Fruit fly (Drosophila melanogaster) whole organism, embryonic: ENCODE measurements around the gene GABPI.

Experiments used
- CG10979 ChIP-seq: fragments of 200-800 bp; sonication (Bioruptor generic); optimal IDR thresholded peaks from 2 replicates; lab custom pipeline; 2018; ENCODE audit warnings: missing biosample characterization, mild to moderate bottlenecking, missing genetic modification characterization, moderate library complexity
- CG12299 ChIP-seq: fragments of 200-800 bp; sonication (Bioruptor generic); optimal IDR thresholded peaks from 2 replicates; lab custom pipeline; 2018; ENCODE audit warnings: missing biosample characterization, mild to moderate bottlenecking, missing genetic modification characterization
- CG12744 ChIP-seq: fragments of 200-800 bp; sonication (Bioruptor generic); optimal IDR thresholded peaks from 2 replicates; lab custom pipeline; 2016; ENCODE audit warnings: missing biosample characterization, missing genetic modification characterization
- CG14050 ChIP-seq: fragments of 200-800 bp; sonication (Bioruptor generic); IDR thresholded peaks from 3 replicates; pipeline ENCODE4 v1.3.6; 2022; ENCODE audit warnings: missing biosample characterization, missing genetic modification characterization
- CG14710 ChIP-seq: fragments of 200-800 bp; sonication (Bioruptor generic); optimal IDR thresholded peaks from 3 replicates; lab custom pipeline; 2019; ENCODE audit warnings: missing biosample characterization, mild to moderate bottlenecking, missing genetic modification characterization, moderate library complexity
- CG1603 ChIP-seq: fragments of 200-800 bp; sonication (Bioruptor generic); optimal IDR thresholded peaks from 2 replicates; lab custom pipeline; 2019; ENCODE audit warnings: missing biosample characterization, mild to moderate bottlenecking, missing genetic modification characterization, moderate library complexity
- CG17328 ChIP-seq: fragments of 200-800 bp; sonication (Bioruptor generic); IDR thresholded peaks from 2 replicates; pipeline ENCODE4 v1.3.6; 2022; ENCODE audit warnings: missing biosample characterization, missing genetic modification characterization
- CG1792 ChIP-seq: fragments of 200-800 bp; sonication (Bioruptor generic); optimal IDR thresholded peaks from 2 replicates; lab custom pipeline; 2016; ENCODE audit warnings: missing biosample characterization, missing genetic modification characterization
- CG2712 ChIP-seq: fragments of 200-800 bp; optimal IDR thresholded peaks from 3 replicates; lab custom pipeline; 2019; ENCODE audit warnings: missing biosample characterization, mild to moderate bottlenecking, missing genetic modification characterization, moderate library complexity
- CG32532 ChIP-seq: fragments of 200-800 bp; sonication (Bioruptor generic); IDR thresholded peaks from 2 replicates; pipeline ENCODE4 v1.3.6; 2022; ENCODE audit warnings: missing biosample characterization, missing genetic modification characterization
- CG32767 ChIP-seq: fragments of 200-800 bp; sonication (Bioruptor generic); IDR thresholded peaks from 2 replicates; pipeline ENCODE4 v1.3.6; 2022; ENCODE audit warnings: missing biosample characterization, missing genetic modification characterization
- CG34422 ChIP-seq: fragments of 200-800 bp; sonication (Bioruptor generic); IDR thresholded peaks from 3 replicates; pipeline ENCODE4 v1.3.6; 2022; ENCODE audit warnings: missing biosample characterization, missing genetic modification characterization
- CG3847 ChIP-seq: fragments of 200-800 bp; sonication (Bioruptor generic); IDR thresholded peaks from 2 replicates; pipeline ENCODE4 v1.3.6; 2022; ENCODE audit warnings: missing biosample characterization, missing genetic modification characterization
- CG3995 ChIP-seq: fragments of 200-800 bp; sonication (Bioruptor generic); optimal IDR thresholded peaks from 3 replicates; lab custom pipeline; 2016; ENCODE audit warnings: missing biosample characterization, missing genetic modification characterization
- CG4617 ChIP-seq: fragments of 200-800 bp; sonication (Bioruptor generic); optimal IDR thresholded peaks from 3 replicates; lab custom pipeline; 2016; ENCODE audit warnings: missing biosample characterization, missing genetic modification characterization, borderline replicate concordance
- CG7372 ChIP-seq: fragments of 200-800 bp; sonication (Bioruptor generic); IDR thresholded peaks from 2 replicates; pipeline ENCODE4 v1.3.6; 2022; ENCODE audit warnings: missing biosample characterization, missing genetic modification characterization
- D19A ChIP-seq: fragments of 200-800 bp; optimal IDR thresholded peaks from 3 replicates; lab custom pipeline; 2019; ENCODE audit warnings: missing biosample characterization, mild to moderate bottlenecking, missing genetic modification characterization, moderate library complexity
- D19B ChIP-seq: fragments of 200-800 bp; sonication (Bioruptor generic); optimal IDR thresholded peaks from 2 replicates; lab custom pipeline; 2017; ENCODE audit warnings: missing biosample characterization, mild to moderate bottlenecking, missing genetic modification characterization
- Drgx ChIP-seq: fragments of 200-800 bp; sonication (Bioruptor generic); IDR thresholded peaks from 2 replicates; pipeline ENCODE4 v1.3.6; 2022; ENCODE audit warnings: missing biosample characterization, missing genetic modification characterization
- Fer2 ChIP-seq: fragments of 200-800 bp; sonication (Bioruptor generic); optimal IDR thresholded peaks from 2 replicates; lab custom pipeline; 2018; ENCODE audit warnings: missing biosample characterization, mild to moderate bottlenecking, missing genetic modification characterization, moderate library complexity
- Fer3 ChIP-seq: fragments of 200-800 bp; sonication (Bioruptor generic); optimal IDR thresholded peaks from 2 replicates; lab custom pipeline; 2018; ENCODE audit warnings: missing biosample characterization, mild to moderate bottlenecking, missing genetic modification characterization, moderate library complexity
- Gsc ChIP-seq: fragments of 200-800 bp; sonication (Bioruptor generic); IDR thresholded peaks from 2 replicates; pipeline ENCODE4 v1.3.6; 2022; ENCODE audit warnings: missing biosample characterization, missing genetic modification characterization
- H15 ChIP-seq: fragments of 200-800 bp; sonication (Bioruptor generic); IDR thresholded peaks from 3 replicates; pipeline ENCODE4 v1.3.6; 2022; ENCODE audit warnings: missing biosample characterization, missing genetic modification characterization
- Jarid2 ChIP-seq: fragments of 200-800 bp; sonication (Bioruptor generic); optimal IDR thresholded peaks from 3 replicates; lab custom pipeline; 2017; ENCODE audit warnings: mild to moderate bottlenecking, missing biosample characterization, missing genetic modification reagents, missing genetic modification characterization
- MESR4 ChIP-seq: fragments of 200-800 bp; sonication (Bioruptor generic); optimal IDR thresholded peaks from 2 replicates; lab custom pipeline; 2018; ENCODE audit warnings: missing biosample characterization, mild to moderate bottlenecking, missing genetic modification characterization, moderate library complexity
- Med ChIP-seq: fragments of 200-800 bp; sonication (Bioruptor generic); peaks from one replicate; lab custom pipeline; 2016; ENCODE audit warnings: missing biosample characterization, missing genetic modification characterization, mild to moderate bottlenecking, inconsistent platforms, moderate library complexity
- NFAT ChIP-seq: fragments of 200-800 bp; sonication (Bioruptor generic); IDR thresholded peaks from 2 replicates; pipeline ENCODE4 v1.3.6; 2022; ENCODE audit warnings: missing biosample characterization, missing genetic modification characterization
- Scr ChIP-seq: fragments of 200-800 bp; sonication (Bioruptor generic); IDR thresholded peaks from 2 replicates; pipeline ENCODE4 v1.3.6; 2022; ENCODE audit warnings: missing biosample characterization, missing genetic modification characterization; ENCODE audit not compliant: partially characterized antibody
- Sry-β ChIP-seq: fragments of 200-800 bp; sonication (Bioruptor generic); optimal IDR thresholded peaks from 2 replicates; lab custom pipeline; 2018; ENCODE audit warnings: missing biosample characterization, mild to moderate bottlenecking, missing genetic modification characterization, moderate library complexity
- Sry-δ ChIP-seq: fragments of 200-800 bp; sonication (Bioruptor generic); optimal IDR thresholded peaks from 2 replicates; lab custom pipeline; 2016; ENCODE audit warnings: missing biosample characterization, missing genetic modification characterization
- ara ChIP-seq: fragments of 200-800 bp; sonication (Bioruptor generic); IDR thresholded peaks from 2 replicates; pipeline ENCODE4 v1.3.6; 2022; ENCODE audit warnings: missing biosample characterization, missing genetic modification characterization
- ato ChIP-seq: fragments of 200-800 bp; sonication (Bioruptor generic); IDR thresholded peaks from 2 replicates; pipeline ENCODE4 v1.3.6; 2022; ENCODE audit warnings: missing biosample characterization, missing genetic modification characterization; ENCODE audit not compliant: partially characterized antibody
- bcd ChIP-seq: fragments of 200-800 bp; sonication (Bioruptor generic); optimal IDR thresholded peaks from 2 replicates; lab custom pipeline; 2017; ENCODE audit warnings: missing biosample characterization, mild to moderate bottlenecking, missing genetic modification characterization
- chinmo ChIP-seq: fragments of 200-800 bp; sonication (Bioruptor generic); IDR thresholded peaks from 4 replicates; pipeline ENCODE4 v1.3.6; 2022; ENCODE audit warnings: missing biosample characterization, missing genetic modification characterization; ENCODE audit not compliant: partially characterized antibody
- crol ChIP-seq: fragments of 200-800 bp; sonication (Bioruptor generic); IDR thresholded peaks from 2 replicates; pipeline ENCODE4 v1.3.6; 2022; ENCODE audit warnings: missing biosample characterization, missing genetic modification characterization
- da ChIP-seq: fragments of 200-800 bp; sonication (Bioruptor generic); optimal IDR thresholded peaks from 2 replicates; lab custom pipeline; 2016; ENCODE audit warnings: missing biosample characterization, missing genetic modification characterization
- dm ChIP-seq: fragments of 200-800 bp; sonication (Bioruptor generic); optimal IDR thresholded peaks from 3 replicates; lab custom pipeline; 2016; ENCODE audit warnings: missing biosample characterization, missing genetic modification characterization
- ems ChIP-seq: fragments of 200-800 bp; sonication (Bioruptor generic); optimal IDR thresholded peaks from 3 replicates; lab custom pipeline; 2016; ENCODE audit warnings: missing biosample characterization, missing genetic modification characterization
- fru ChIP-seq: fragments of >200 bp; optimal IDR thresholded peaks from 2 replicates; lab custom pipeline; 2017
- gsb-n ChIP-seq: fragments of 200-800 bp; sonication (Bioruptor generic); optimal IDR thresholded peaks from 3 replicates; lab custom pipeline; 2018; ENCODE audit warnings: missing biosample characterization, mild to moderate bottlenecking, missing genetic modification characterization
- insv ChIP-seq, 2 experiments: fragments of 200-800 bp; sonication (Bioruptor generic); optimal IDR thresholded peaks; 3 replicates each; lab custom pipeline; 2016 to 2018; ENCODE audit warnings: missing biosample characterization in 2 of 2, missing genetic modification characterization in 2 of 2
- jumu ChIP-seq: fragments of 200-800 bp; sonication (Bioruptor generic); optimal IDR thresholded peaks from 3 replicates; lab custom pipeline; 2016; ENCODE audit warnings: missing biosample characterization, missing genetic modification characterization
- ken ChIP-seq: fragments of 200-800 bp; sonication (Bioruptor generic); IDR thresholded peaks from 3 replicates; pipeline ENCODE4 v1.3.6; 2022; ENCODE audit warnings: missing biosample characterization, missing genetic modification characterization
- lov ChIP-seq, 2 experiments: fragments of 200-800 bp in 1 of 2; fragments of >200 bp in 1 of 2; sonication (Bioruptor generic) in 1 of 2; IDR thresholded peaks in 1 of 2; optimal IDR thresholded peaks in 1 of 2; 2 replicates in 1 of 2; 3 replicates in 1 of 2; pipeline versions ENCODE4 v1.3.6 to Lab custom; 2017 to 2022; ENCODE audit warnings: missing biosample characterization in 1 of 2, missing genetic modification characterization in 1 of 2
- nom ChIP-seq: fragments of 200-800 bp; sonication (Bioruptor generic); optimal IDR thresholded peaks from 2 replicates; lab custom pipeline; 2017; ENCODE audit warnings: missing biosample characterization, missing genetic modification characterization, mild to moderate bottlenecking, moderate library complexity, missing genetic modification reagents
- pfk ChIP-seq: fragments of 200-800 bp; sonication (Bioruptor generic); optimal IDR thresholded peaks from 2 replicates; lab custom pipeline; 2018; ENCODE audit warnings: missing biosample characterization, mild to moderate bottlenecking, missing genetic modification characterization, moderate library complexity
- row ChIP-seq: fragments of 200-800 bp; sonication (Bioruptor generic); IDR thresholded peaks from 3 replicates; pipeline ENCODE4 v1.3.6; 2022; ENCODE audit warnings: missing biosample characterization, missing genetic modification characterization
- sd ChIP-seq: fragments of 200-800 bp; sonication (Bioruptor generic); optimal IDR thresholded peaks from 3 replicates; lab custom pipeline; 2018; ENCODE audit warnings: missing biosample characterization, mild to moderate bottlenecking, missing genetic modification characterization, moderate library complexity
- sens ChIP-seq: fragments of 200-800 bp; sonication (Bioruptor generic); peaks from one replicate; lab custom pipeline; 2016; ENCODE audit warnings: missing biosample characterization, missing genetic modification characterization
- sqz ChIP-seq: fragments of 200-800 bp; sonication (Bioruptor generic); optimal IDR thresholded peaks from 3 replicates; lab custom pipeline; 2018; ENCODE audit warnings: missing biosample characterization, mild to moderate bottlenecking, missing genetic modification characterization
- tin ChIP-seq: fragments of 200-800 bp; sonication (Bioruptor generic); optimal IDR thresholded peaks from 3 replicates; lab custom pipeline; 2016; ENCODE audit warnings: missing biosample characterization, missing genetic modification characterization
- yki ChIP-seq: fragments of >200 bp; optimal IDR thresholded peaks from 3 replicates; lab custom pipeline; 2018
- zf30C ChIP-seq: fragments of 200-800 bp; sonication (Bioruptor generic); optimal IDR thresholded peaks from 3 replicates; lab custom pipeline; 2018; ENCODE audit warnings: missing biosample characterization, mild to moderate bottlenecking, missing genetic modification characterization

The GABPI gene

DNA sequence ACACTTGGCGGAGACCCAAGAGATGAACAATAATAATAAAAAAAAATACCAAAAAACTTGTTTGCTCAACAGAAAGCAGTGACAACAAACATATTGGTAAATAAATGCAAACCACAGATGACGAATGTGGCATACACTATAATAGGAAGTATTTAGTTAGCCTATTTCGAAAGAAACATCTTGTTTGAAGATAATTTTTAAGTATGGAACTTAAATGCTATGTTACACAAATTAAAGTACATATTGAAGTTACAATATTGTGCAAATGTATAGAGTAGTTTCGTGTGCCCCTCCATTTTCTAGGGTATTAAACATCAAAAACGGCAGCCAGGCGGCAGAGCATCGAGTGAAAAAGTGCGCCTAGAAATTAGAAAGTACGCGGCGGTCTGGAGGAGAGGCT lies 26.9 kb upstream of the GABPI start (continued):
- TF ChIP-seq dm (no peak), jumu (GFP tag; lab: Kevin White, UChicago) (no peak), ato (no peak), MESR4 (GFP tag; lab: Kevin White, UChicago) (no peak), bcd (GFP tag; lab: Kevin White, UChicago) (peak; percentile 1), H15 (GFP tag; lab: Robert Waterston, UW) (0 out of 3 replicates have a peak, but pooled peaks have one; percentile 21), CG14050 (GFP tag; lab: Robert Waterston, UW) (0 out of 3 replicates have a peak, but pooled peaks have one; percentile 21), da (GFP tag; lab: Kevin White, UChicago) (no peak), Med (peak; percentile 80), CG1792 (GFP tag; lab: Kevin White, UChicago) (no peak), D19A (tag; lab: Kevin White, UChicago) (peak; percentile 87), D19B (no peak), CG32767 (0 out of 2 replicates have a peak, but pooled peaks have one; percentile 13), CG10979 (tag; lab: Kevin White, UChicago) (peak; percentile 60), gsb-n (tag; lab: Kevin White, UChicago) (peak; percentile 62), CG4617 (no peak), CG3847 (GFP tag; lab: Robert Waterston, UW) (no peak), sqz (GFP tag; lab: Kevin White, UChicago) (peak; percentile 61), CG32532 (no peak), pfk (GFP tag; lab: Kevin White, UChicago) (no peak), Jarid2 (GFP tag; lab: Kevin White, UChicago) (no peak), Sry-δ (GFP tag; lab: Kevin White, UChicago) (no peak), Fer2 (tag; lab: Kevin White, UChicago) (no peak), CG12744 (GFP tag; lab: Kevin White, UChicago) (no peak), lov (optimal IDR thresholded peaks at IDR 0.05; lab: Kevin White, UChicago) (no peak), lov (GFP tag; IDR thresholded peaks at IDR 0.05; lab: Robert Waterston, UW) (no peak), CG17328 (GFP tag; lab: Robert Waterston, UW) (peak; percentile 38; the same call in 1 of the 2 replicates), CG14710 (peak; percentile 15), insv (GFP tag; optimal IDR thresholded peaks at IDR 0.05; lab: Kevin White, UChicago) (no peak), chinmo (GFP tag; lab: Robert Waterston, UW) (no peak), yki (lab: Kevin White, UChicago) (no peak), CG7372 (no peak), fru (no peak), tin (GFP tag; lab: Kevin White, UChicago) (peak; percentile 16), NFAT (GFP tag; lab: Robert Waterston, UW) (no peak), Fer3 (tag; lab: Kevin White, UChicago) (peak; percentile 33)

DNA sequence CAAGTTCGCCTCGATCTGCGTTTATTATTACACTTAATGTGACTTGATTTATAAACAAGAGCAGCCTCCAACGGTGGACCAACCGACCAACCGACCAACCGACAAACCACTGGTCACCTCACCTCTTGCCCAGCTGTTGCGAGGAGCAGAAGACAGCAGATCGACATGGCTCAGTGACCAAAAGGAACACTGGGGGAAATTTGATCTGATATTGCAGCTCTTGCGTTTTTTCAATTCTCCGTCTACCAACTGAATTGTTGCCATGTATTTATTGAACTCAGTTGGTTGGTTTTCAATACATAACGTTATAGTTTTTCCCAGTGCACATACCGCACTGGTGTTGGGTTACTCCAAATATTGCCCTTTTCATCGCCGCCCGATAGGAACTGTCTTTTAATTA lies 25.7 kb upstream of the GABPI start:
- TF ChIP-seq zf30C (peak; percentile 30), Gsc (GFP tag; lab: Robert Waterston, UW) (no peak), CG12299 (no peak), Drgx (GFP tag; lab: Robert Waterston, UW) (0 out of 2 replicates have a peak, but pooled peaks have one; percentile 15), CG34422 (GFP tag; lab: Robert Waterston, UW) (0 out of 3 replicates have a peak, but pooled peaks have one; percentile 20), ems (GFP tag; lab: Kevin White, UChicago) (no peak), ara (GFP tag; lab: Robert Waterston, UW) (0 out of 2 replicates have a peak, but pooled peaks have one; percentile 27), row (GFP tag; lab: Robert Waterston, UW) (peak; percentile 20; the same call in 1 of the 3 replicates), sens (GFP tag; lab: Kevin White, UChicago) (peak; percentile 58), CG3995 (GFP tag; lab: Kevin White, UChicago) (no peak), Med (peak; percentile 77), Sry-β (GFP tag; lab: Kevin White, UChicago) (no peak), Scr (GFP tag; lab: Robert Waterston, UW) (no peak), CG2712 (tag; lab: Kevin White, UChicago) (peak; percentile 1), CG1603 (tag; lab: Kevin White, UChicago) (peak; percentile 26), ken (GFP tag; lab: Robert Waterston, UW) (0 out of 3 replicates have a peak, but pooled peaks have one; percentile 29), crol (GFP tag; lab: Robert Waterston, UW) (no peak), nom (peak; percentile 25), sd (tag; lab: Kevin White, UChicago) (peak; percentile 52)
